Fruit fly (Drosophila melanogaster) whole organism, prepupa: Measurements from ENCODE around the gene CG32572.

Experiments
- CG15336 ChIP-seq: fragments of 200-800 bp; sonication (Bioruptor generic); IDR thresholded peaks from 2 replicates; pipeline ENCODE4 v1.3.6; 2022; ENCODE audit warnings: missing biosample characterization, missing genetic modification characterization
- Hr38 ChIP-seq: sonication (Bioruptor generic); optimal IDR thresholded peaks from 2 replicates; lab custom pipeline; 2016; ENCODE audit warnings: missing biosample characterization, missing genetic modification characterization

dm6 chrX:16750712-16751578 lies 30.0 kb downstream of the CG32572 start:
- TF ChIP-seq CG15336 (GFP tag; lab: Robert Waterston, UW) (peak; percentile 89), Hr38 (GFP tag; lab: Kevin White, UChicago) (no peak)
